Worm (Caenorhabditis elegans) whole organism, L1 larva: ENCODE measurements around the gene Y49F6C.8.

Experiments used
- C04F5.9 ChIP-seq: sonication (generic microtip); optimal IDR thresholded peaks from 2 replicates; lab custom pipeline; 2016; ENCODE audit warnings: missing genetic modification characterization, missing compliant biosample characterization
- F16B12.6 ChIP-seq: fragments of 150-350 bp; optimal IDR thresholded peaks from 2 replicates; lab custom pipeline; 2014; ENCODE audit warnings: missing biosample characterization, missing genetic modification characterization
- Y116A8C.19 ChIP-seq: sonication (generic microtip); optimal IDR thresholded peaks from 2 replicates; lab custom pipeline; 2016; ENCODE audit warnings: missing compliant biosample characterization, missing genetic modification characterization, borderline replicate concordance
- ama-1 ChIP-seq: fragments of 150-350 bp; optimal IDR thresholded peaks from 2 replicates; lab custom pipeline; 2014
- ceh-63 ChIP-seq: fragments of 200-800 bp; sonication (Bioruptor generic); optimal IDR thresholded peaks from 2 replicates; lab custom pipeline; 2018; ENCODE audit warnings: mild to moderate bottlenecking, missing genetic modification characterization, missing compliant biosample characterization
- ceh-82 ChIP-seq, 3 experiments: fragments of 150-350 bp in 1 of 3; sonication (generic microtip) in 2 of 3; optimal IDR thresholded peaks; 2 replicates each; lab custom pipeline; 2014 to 2017; ENCODE audit warnings: missing biosample characterization in 3 of 3, missing genetic modification characterization in 3 of 3
- ceh-88 ChIP-seq: fragments of 200-800 bp; sonication (Bioruptor generic); IDR thresholded peaks from 2 replicates; pipeline ENCODE4 v1.3.6; 2022; ENCODE audit warnings: missing genetic modification characterization, missing compliant biosample characterization
- ceh-90 ChIP-seq: sonication (generic microtip); optimal IDR thresholded peaks from 2 replicates; lab custom pipeline; 2016; ENCODE audit warnings: missing genetic modification characterization, missing compliant biosample characterization
- efl-1 ChIP-seq, 4 experiments: fragments of 150-350 bp; optimal IDR thresholded peaks in 3 of 4; peaks in 1 of 4; 1 replicate in 1 of 4; 2 replicates in 3 of 4; lab custom pipeline; 2014; ENCODE audit warnings: missing biosample characterization in 2 of 4, missing genetic modification characterization in 2 of 4, missing genetic modification reagents in 2 of 4
- egl-13 ChIP-seq: sonication (generic microtip); optimal IDR thresholded peaks from 2 replicates; lab custom pipeline; 2016; ENCODE audit warnings: missing genotype, missing genetic modification reagents, missing genetic modification characterization, missing compliant biosample characterization
- grh-1 ChIP-seq: fragments of 200-800 bp; sonication (Bioruptor generic); IDR thresholded peaks from 2 replicates; pipeline ENCODE4 v1.3.6; 2022; ENCODE audit warnings: missing genetic modification reagents, missing genetic modification characterization, missing compliant biosample characterization
- hlh-4 ChIP-seq: sonication (generic microtip); optimal IDR thresholded peaks from 2 replicates; lab custom pipeline; 2016; ENCODE audit warnings: mild to moderate bottlenecking, missing genetic modification characterization, missing compliant biosample characterization
- irx-1 ChIP-seq: sonication (generic microtip); optimal IDR thresholded peaks from 2 replicates; lab custom pipeline; 2016; ENCODE audit warnings: missing genetic modification characterization, missing compliant biosample characterization
- jun-1 ChIP-seq: fragments of 150-350 bp; optimal IDR thresholded peaks from 2 replicates; lab custom pipeline; 2014; ENCODE audit warnings: missing biosample characterization, missing genetic modification reagents, missing genetic modification characterization
- lin-13 ChIP-seq: fragments of 150-350 bp; optimal IDR thresholded peaks from 2 replicates; lab custom pipeline; 2014; ENCODE audit warnings: missing biosample characterization, missing genetic modification reagents, missing genetic modification characterization
- mef-2 ChIP-seq: fragments of 150-350 bp; optimal IDR thresholded peaks from 2 replicates; lab custom pipeline; 2014; ENCODE audit warnings: missing biosample characterization, missing genetic modification characterization
- nhr-11 ChIP-seq: fragments of 150-350 bp; optimal IDR thresholded peaks from 2 replicates; lab custom pipeline; 2014; ENCODE audit warnings: missing biosample characterization, missing genetic modification characterization
- nhr-19 ChIP-seq: fragments of 200-800 bp; sonication (Bioruptor generic); conservative IDR thresholded peaks from 2 replicates; pipeline ENCODE4 v1.3.6; 2022; ENCODE audit warnings: missing genetic modification characterization, missing compliant biosample characterization
- nhr-20 ChIP-seq: sonication (generic microtip); optimal IDR thresholded peaks from 2 replicates; lab custom pipeline; 2016; ENCODE audit warnings: mild to moderate bottlenecking, missing genetic modification characterization, missing compliant biosample characterization
- nhr-237 ChIP-seq: fragments of 150-350 bp; optimal IDR thresholded peaks from 2 replicates; lab custom pipeline; 2014; ENCODE audit warnings: missing biosample characterization, missing genetic modification characterization
- nhr-28 ChIP-seq: fragments of 150-350 bp; optimal IDR thresholded peaks from 2 replicates; lab custom pipeline; 2014; ENCODE audit warnings: missing biosample characterization, missing genetic modification characterization
- nhr-71 ChIP-seq: sonication (generic microtip); optimal IDR thresholded peaks from 2 replicates; lab custom pipeline; 2016; ENCODE audit warnings: mild to moderate bottlenecking, missing genetic modification characterization, moderate library complexity, missing compliant biosample characterization
- nhr-76 ChIP-seq: sonication (generic microtip); optimal IDR thresholded peaks from 2 replicates; lab custom pipeline; 2017; ENCODE audit warnings: missing biosample characterization, missing genetic modification characterization
- nhr-90 ChIP-seq: sonication (generic microtip); optimal IDR thresholded peaks from 2 replicates; lab custom pipeline; 2016; ENCODE audit warnings: mild to moderate bottlenecking, missing genetic modification characterization, missing compliant biosample characterization; ENCODE audit not compliant: poor library complexity
- pag-3 ChIP-seq: sonication (generic microtip); optimal IDR thresholded peaks from 2 replicates; lab custom pipeline; 2017; ENCODE audit warnings: missing genetic modification characterization, mild to moderate bottlenecking, missing compliant biosample characterization, antibody characterized with exemption, borderline replicate concordance; ENCODE audit not compliant: insufficient read depth
- snu-23 ChIP-seq: sonication (generic microtip); optimal IDR thresholded peaks from 2 replicates; lab custom pipeline; 2016; ENCODE audit warnings: missing genetic modification characterization, missing compliant biosample characterization
- sox-4 ChIP-seq: sonication (generic microtip); optimal IDR thresholded peaks from 2 replicates; lab custom pipeline; 2016; ENCODE audit warnings: missing genetic modification characterization, missing compliant biosample characterization
- unc-62 ChIP-seq: fragments of 150-350 bp; optimal IDR thresholded peaks from 2 replicates; lab custom pipeline; 2014; ENCODE audit warnings: missing biosample characterization, missing genetic modification reagents, missing genetic modification characterization
- unc-86 ChIP-seq: sonication (generic microtip); optimal IDR thresholded peaks from 2 replicates; lab custom pipeline; 2016; ENCODE audit warnings: missing genetic modification characterization, missing compliant biosample characterization
- xbp-1 ChIP-seq: sonication (generic microtip); optimal IDR thresholded peaks from 2 replicates; lab custom pipeline; 2016; ENCODE audit warnings: missing genetic modification characterization, missing compliant biosample characterization
- zip-4 ChIP-seq: fragments of 200-800 bp; sonication (Bioruptor generic); optimal IDR thresholded peaks from 2 replicates; lab custom pipeline; 2018; ENCODE audit warnings: mild to moderate bottlenecking, missing genetic modification characterization, moderate library complexity, missing compliant biosample characterization
- ztf-11 ChIP-seq, 2 experiments: sonication (generic microtip); optimal IDR thresholded peaks; 2 replicates each; lab custom pipeline; 2016 to 2017; ENCODE audit warnings: missing genetic modification characterization in 2 of 2, missing biosample characterization in 1 of 2, missing compliant biosample characterization in 1 of 2

The Y49F6C.8 gene

DNA sequence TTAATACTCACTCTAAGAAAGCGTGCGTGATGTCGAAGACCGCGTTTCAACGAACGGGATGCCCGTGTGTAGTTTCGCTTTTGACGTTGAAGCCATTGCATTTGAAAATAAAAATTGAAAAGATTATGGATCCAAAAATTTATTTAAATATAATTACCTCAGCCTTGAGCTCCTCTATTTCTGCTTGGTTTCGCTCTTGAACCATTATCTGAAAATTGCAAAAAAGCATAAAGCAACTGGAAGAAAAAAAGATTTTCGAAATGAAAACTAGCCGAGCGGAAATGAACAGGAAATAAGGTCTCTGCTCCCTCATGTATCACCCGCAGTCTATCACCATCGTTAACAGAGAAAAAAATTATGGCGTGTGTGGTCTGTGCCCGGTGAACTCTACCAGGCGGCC is 2.8 kb downstream of the Y49F6C.8 start, which contains the start of gene Y49F6C.6:
TSS of gene Y49F6C.6 (minus strand) at position 101 of the 400 bp plus-strand sequence.
- TF ChIP-seq unc-62 (no peak), unc-86 (tag; lab: Kevin White, UChicago) (no peak), snu-23 (GFP tag; lab: Kevin White, UChicago) (no peak), ceh-90 (tag; lab: Kevin White, UChicago) (no peak), nhr-20 (tag; lab: Kevin White, UChicago) (no peak), ceh-88 (GFP tag; lab: Robert Waterston, UW) (no peak), Y116A8C.19 (tag; lab: Kevin White, UChicago) (no peak), ztf-11 (tag; optimal IDR thresholded peaks at IDR 0.05; lab: Kevin White, UChicago) (no peak), nhr-19 (GFP tag; lab: Robert Waterston, UW) (no peak), F16B12.6 (tag; lab: Kevin White, UChicago) (no peak), pag-3 (tag; lab: Kevin White, UChicago) (no peak), ceh-63 (GFP tag; lab: Kevin White, UChicago) (no peak), efl-1 (optimal IDR thresholded peaks at IDR 0.05; lab: Kevin White, UChicago) (no peak), efl-1 (GFP tag; optimal IDR thresholded peaks at IDR 0.05 in 1 of 2; lab: Kevin White, UChicago) (no peak)

DNA sequence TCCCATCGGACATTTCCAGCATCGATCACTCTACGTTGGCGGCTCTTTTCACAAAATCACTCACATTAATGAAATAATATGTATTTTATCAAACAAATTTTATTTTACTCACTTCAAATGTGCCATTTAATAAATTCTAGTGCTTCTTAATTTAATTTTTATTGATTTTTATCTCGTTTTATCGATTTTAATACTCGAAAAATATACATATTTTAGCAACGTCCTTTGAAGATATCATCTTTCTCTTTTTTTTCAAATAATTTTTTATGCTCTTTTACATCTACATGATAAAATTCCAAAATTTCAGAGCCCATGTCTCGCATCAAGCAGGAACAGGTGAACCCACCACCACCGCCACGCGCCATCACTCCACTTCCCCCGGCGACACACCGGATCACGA is 11.1 kb downstream of the Y49F6C.8 start, which contains the start of the genes lido-14 and bath-27:
TSS of gene lido-14 (plus strand) at position 301 of the 400 bp plus-strand sequence.
TSS of gene bath-27 (plus strand) at position 306 of the 400 bp plus-strand sequence.
- no peak for TF ChIP-seq hlh-4

DNA sequence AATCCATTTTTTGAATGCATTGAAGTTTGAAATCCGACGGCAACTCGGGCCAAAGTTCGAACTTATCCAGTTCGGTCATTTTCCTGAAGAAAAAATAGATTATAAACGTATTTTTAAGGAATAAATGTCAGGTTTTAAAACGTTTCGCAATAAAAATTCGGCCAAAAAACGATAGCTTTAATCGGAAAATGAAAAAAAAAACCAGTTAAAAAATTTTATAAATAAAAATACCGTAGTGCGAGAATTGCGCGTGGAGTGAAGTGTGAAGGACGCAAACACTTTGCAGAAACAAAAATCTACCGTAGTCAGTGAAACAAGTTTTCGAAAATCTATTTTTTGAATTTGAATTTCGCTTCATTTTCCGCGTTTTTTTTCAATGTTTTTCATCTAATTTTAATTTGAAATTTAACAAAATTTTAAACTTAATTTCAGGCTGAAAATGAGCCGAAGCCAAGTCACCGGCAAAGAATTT is 20.1 kb downstream of the Y49F6C.8 start, which contains the start of gene F14D2.8:
TSS of gene F14D2.8 (minus strand) at position 51 of the 472 bp plus-strand sequence.
- TF ChIP-seq ama-1 (lab: Kevin White, UChicago), result no peak
- no peak for TF ChIP-seq nhr-11 (tag; lab: Kevin White, UChicago)
- no peak for TF ChIP-seq snu-23 (GFP tag; lab: Kevin White, UChicago)
- no peak for TF ChIP-seq nhr-90 (tag; lab: Kevin White, UChicago)
- no peak for TF ChIP-seq irx-1 (tag; lab: Kevin White, UChicago)
- no peak for TF ChIP-seq zip-4 (GFP tag; lab: Kevin White, UChicago)
- TF ChIP-seq efl-1 (optimal IDR thresholded peaks at IDR 0.05; lab: Kevin White, UChicago), result no peak
- no peak for TF ChIP-seq efl-1 (GFP tag; optimal IDR thresholded peaks at IDR 0.05 in 1 of 2; lab: Kevin White, UChicago)
- no peak for TF ChIP-seq ceh-63 (GFP tag; lab: Kevin White, UChicago)
- no peak for TF ChIP-seq sox-4 (tag; lab: Kevin White, UChicago)
- TF ChIP-seq C04F5.9 (tag; lab: Kevin White, UChicago), result no peak
- no peak for TF ChIP-seq nhr-28
- no peak for TF ChIP-seq grh-1 (GFP tag; lab: Robert Waterston, UW)
- no peak for TF ChIP-seq nhr-71 (tag; lab: Kevin White, UChicago)
- TF ChIP-seq, all 84 proteins: peak for 0

DNA sequence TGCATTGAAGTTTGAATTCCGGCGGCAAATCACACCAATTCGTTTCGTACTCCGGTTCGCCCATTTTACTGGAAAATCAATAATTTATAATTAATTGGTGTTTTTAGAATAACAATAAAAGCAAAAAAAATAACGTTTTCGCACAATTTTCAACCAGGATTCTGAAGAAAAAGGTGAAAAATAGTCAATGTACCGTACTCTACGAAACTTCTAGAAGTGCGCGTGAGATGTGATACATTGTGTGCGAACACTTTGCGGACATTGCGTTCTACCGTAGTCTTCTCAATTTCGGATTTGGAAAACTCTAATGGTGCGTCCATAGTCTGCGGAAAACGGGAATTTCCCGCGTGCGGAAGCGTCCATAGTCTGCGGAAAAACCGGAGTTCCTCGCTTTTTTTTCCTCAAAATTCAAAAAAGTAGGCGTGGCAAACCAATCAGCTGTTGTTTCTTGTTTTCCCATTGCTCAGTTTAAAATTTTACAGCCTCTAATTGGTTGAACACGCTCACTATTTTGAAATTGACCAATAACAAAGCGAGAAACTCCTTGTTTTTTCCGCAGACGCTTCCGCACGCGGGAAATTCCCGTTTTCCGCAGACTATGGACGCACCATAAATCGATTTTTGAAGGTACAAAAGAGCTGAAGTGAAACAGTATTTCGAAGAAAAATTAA is 21.8 kb downstream of the Y49F6C.8 start, which contains the start of the genes F14D2.14 and bath-29:
TSS of gene F14D2.14 (minus strand) at position 51 of the 671 bp plus-strand sequence.
TSS of gene bath-29 (plus strand) at position 621 of the 671 bp plus-strand sequence.
- no peak for TF ChIP-seq xbp-1
- no peak for TF ChIP-seq Y116A8C.19 (tag; lab: Kevin White, UChicago)
- no peak for TF ChIP-seq ama-1 (lab: Kevin White, UChicago)
- no peak for TF ChIP-seq unc-62
- TF ChIP-seq irx-1 (tag; lab: Kevin White, UChicago), result no peak
- TF ChIP-seq hlh-4, result no peak
- no peak for TF ChIP-seq nhr-90 (tag; lab: Kevin White, UChicago)
- no peak for TF ChIP-seq efl-1 (optimal IDR thresholded peaks at IDR 0.05; lab: Kevin White, UChicago)
- no peak for TF ChIP-seq efl-1 (GFP tag; optimal IDR thresholded peaks at IDR 0.05 in 1 of 2; lab: Kevin White, UChicago)
- TF ChIP-seq lin-13 (GFP tag; lab: Kevin White, UChicago), result no peak
- no peak for TF ChIP-seq nhr-76 (tag; lab: Kevin White, UChicago)
- TF ChIP-seq snu-23 (GFP tag; lab: Kevin White, UChicago), result no peak
- no peak for TF ChIP-seq egl-13
- no peak for TF ChIP-seq ceh-82 (tag; optimal IDR thresholded peaks at IDR 0.05; lab: Kevin White, UChicago)
- TF ChIP-seq nhr-237 (tag; lab: Kevin White, UChicago), result no peak
- TF ChIP-seq jun-1 (tag; lab: Kevin White, UChicago), result no peak
- TF ChIP-seq mef-2 (tag; lab: Kevin White, UChicago), result no peak
